Fruit fly (Drosophila melanogaster) whole organism, pupa: ENCODE measurements around the gene squ.
A peak's percentile ranks its signal among the peaks of the same experiment; 100 is the strongest.

Source experiments
- CG10348 ChIP-seq: fragments of 200-800 bp; sonication (Bioruptor generic); IDR thresholded peaks from 2 replicates; pipeline ENCODE4 v1.3.6; 2022; ENCODE audit warnings: missing biosample characterization, missing genetic modification characterization
- CG12605 ChIP-seq: fragments of 200-800 bp; sonication (Bioruptor generic); IDR thresholded peaks from 2 replicates; pipeline ENCODE4 v1.3.6; 2022; ENCODE audit warnings: missing biosample characterization, missing genetic modification characterization
- CG13204 ChIP-seq: fragments of 200-800 bp; sonication (Bioruptor generic); optimal IDR thresholded peaks from 2 replicates; lab custom pipeline; 2018; ENCODE audit warnings: missing biosample characterization, mild to moderate bottlenecking, missing genetic modification characterization, moderate library complexity
- CG14655 ChIP-seq: fragments of 200-800 bp; sonication (Bioruptor generic); optimal IDR thresholded peaks from 3 replicates; lab custom pipeline; 2017; ENCODE audit warnings: mild to moderate bottlenecking, missing biosample characterization, missing genetic modification reagents, missing genetic modification characterization
- CG15710 ChIP-seq: fragments of 200-800 bp; sonication (Bioruptor generic); optimal IDR thresholded peaks from 2 replicates; lab custom pipeline; 2018; ENCODE audit warnings: missing biosample characterization, mild to moderate bottlenecking, missing genetic modification characterization, moderate library complexity
- CG17806 ChIP-seq: fragments of 200-800 bp; sonication (Bioruptor generic); optimal IDR thresholded peaks from 2 replicates; lab custom pipeline; 2018; ENCODE audit warnings: missing biosample characterization, mild to moderate bottlenecking, missing genetic modification characterization, moderate library complexity
- CG32121 ChIP-seq: fragments of 200-800 bp; sonication (Bioruptor generic); IDR thresholded peaks from 2 replicates; pipeline ENCODE4 v1.3.6; 2022; ENCODE audit warnings: missing biosample characterization, missing genetic modification characterization
- CG34367 ChIP-seq: fragments of 200-800 bp; sonication (Bioruptor generic); optimal IDR thresholded peaks from 2 replicates; lab custom pipeline; 2018; ENCODE audit warnings: missing biosample characterization, mild to moderate bottlenecking, missing genetic modification characterization
- CG4496 ChIP-seq: fragments of 200-800 bp; sonication (Bioruptor generic); IDR thresholded peaks from 3 replicates; pipeline ENCODE4 v1.3.6; 2022; ENCODE audit warnings: missing biosample characterization, missing genetic modification characterization
- CG8159 ChIP-seq: fragments of 200-800 bp; sonication (Bioruptor generic); optimal IDR thresholded peaks from 3 replicates; lab custom pipeline; 2018; ENCODE audit warnings: missing biosample characterization, mild to moderate bottlenecking, missing genetic modification characterization, moderate library complexity
- CG8301 ChIP-seq: fragments of 200-800 bp; sonication (Bioruptor generic); optimal IDR thresholded peaks from 2 replicates; lab custom pipeline; 2018; ENCODE audit warnings: missing biosample characterization, mild to moderate bottlenecking, missing genetic modification characterization
- CG9948 ChIP-seq: fragments of 200-800 bp; sonication (Bioruptor generic); optimal IDR thresholded peaks from 2 replicates; lab custom pipeline; 2018; ENCODE audit warnings: missing biosample characterization, mild to moderate bottlenecking, missing genetic modification characterization, moderate library complexity
- D1 ChIP-seq: fragments of 200-800 bp; sonication (Bioruptor generic); optimal IDR thresholded peaks from 2 replicates; lab custom pipeline; 2018; ENCODE audit warnings: missing biosample characterization, mild to moderate bottlenecking, missing genetic modification characterization, moderate library complexity
- EcR ChIP-seq: fragments of 200-800 bp; sonication (Bioruptor generic); optimal IDR thresholded peaks from 3 replicates; lab custom pipeline; 2019; ENCODE audit warnings: missing biosample characterization, missing genetic modification characterization, mild to moderate bottlenecking, moderate library complexity, missing genetic modification reagents
- Ets98B ChIP-seq: fragments of 200-800 bp; sonication (Bioruptor generic); IDR thresholded peaks from 2 replicates; pipeline ENCODE4 v1.3.6; 2022; ENCODE audit warnings: missing biosample characterization, missing genetic modification characterization
- Pif1A ChIP-seq: fragments of 200-800 bp; sonication (Bioruptor generic); optimal IDR thresholded peaks from 3 replicates; lab custom pipeline; 2016; ENCODE audit warnings: missing biosample characterization, missing genetic modification characterization
- Pif1B ChIP-seq: fragments of 200-800 bp; sonication (Bioruptor generic); optimal IDR thresholded peaks from 3 replicates; lab custom pipeline; 2016; ENCODE audit warnings: missing biosample characterization, missing genetic modification characterization
- Snoo ChIP-seq: fragments of 200-800 bp; sonication (Bioruptor generic); optimal IDR thresholded peaks from 3 replicates; lab custom pipeline; 2017; ENCODE audit warnings: missing biosample characterization, mild to moderate bottlenecking, missing genetic modification characterization, inconsistent platforms
- fd96Ca ChIP-seq: fragments of 200-800 bp; sonication (Bioruptor generic); IDR thresholded peaks from 3 replicates; pipeline ENCODE4 v1.3.6; 2022; ENCODE audit warnings: missing biosample characterization, missing genetic modification characterization
- gl ChIP-seq: fragments of 200-800 bp; sonication (Bioruptor generic); optimal IDR thresholded peaks from 2 replicates; lab custom pipeline; 2018; ENCODE audit warnings: missing biosample characterization, mild to moderate bottlenecking, missing genetic modification characterization
- rn ChIP-seq: fragments of 200-800 bp; sonication (Bioruptor generic); IDR thresholded peaks from 2 replicates; pipeline ENCODE4 v1.3.6; 2022; ENCODE audit warnings: missing biosample characterization, missing genetic modification characterization

squ gene

DNA sequence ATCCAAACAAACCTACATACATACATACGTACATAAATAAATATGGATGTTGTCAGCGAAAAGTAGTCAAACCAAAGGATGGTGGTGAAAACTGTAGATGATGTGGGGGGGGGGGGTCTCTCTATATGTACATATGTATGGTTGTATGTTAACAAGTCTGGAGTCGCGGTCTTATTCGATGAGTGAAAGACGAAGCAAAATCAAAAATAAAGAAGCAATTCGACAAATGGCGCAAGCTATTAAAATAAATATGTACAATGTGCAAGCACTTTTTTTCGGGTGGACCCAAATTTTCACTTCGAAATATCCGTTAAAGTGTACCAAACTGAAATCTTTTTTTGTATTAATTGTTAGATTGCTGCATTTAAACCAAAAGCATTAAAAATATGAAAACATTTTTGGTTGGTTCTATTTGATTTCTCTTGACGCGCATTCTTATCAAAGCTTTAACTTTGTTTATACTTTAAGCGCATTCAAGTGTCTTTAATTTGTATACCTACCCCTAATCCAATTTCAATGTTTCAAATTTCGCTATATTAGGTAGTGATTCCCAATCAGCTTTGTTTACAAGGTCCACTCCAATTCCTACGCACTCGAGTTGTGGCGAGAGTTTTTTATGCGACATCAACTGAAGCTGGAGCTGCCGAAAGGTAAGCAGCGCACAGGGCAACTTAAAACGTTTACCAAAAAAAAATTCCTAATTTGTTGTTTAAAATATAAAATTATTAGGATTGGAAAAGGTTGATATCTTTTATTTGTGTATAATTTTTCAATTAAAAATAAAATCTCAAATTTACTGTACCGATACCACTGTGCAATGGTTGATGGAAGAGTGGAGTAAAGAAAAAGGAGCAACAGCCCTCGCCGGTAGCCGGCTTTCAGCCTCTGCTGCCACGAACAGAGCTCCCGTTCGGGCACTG is 4.4 kb downstream of the squ start, which contains the start of gene CG31807:
TSS of gene CG31807 (minus strand) at position 51 of the 920 bp plus-strand sequence.
- TF ChIP-seq D1, result peak; percentile 92
- TF ChIP-seq CG4496 (GFP tag; lab: Robert Waterston, UW), result peak; percentile 86; the same call in 2 of the 3 replicates
- TF ChIP-seq fd96Ca (GFP tag; lab: Robert Waterston, UW), result no peak; the same call in none of the 3 replicates
- TF ChIP-seq Pif1B (GFP tag; lab: Kevin White, UChicago), result peak; percentile 98
- TF ChIP-seq CG8159 (tag; lab: Kevin White, UChicago), result peak; percentile 100
- TF ChIP-seq CG34367 (tag; lab: Kevin White, UChicago), result peak; percentile 96
- TF ChIP-seq Snoo (tag; lab: Kevin White, UChicago), result peak; percentile 91
- TF ChIP-seq Pif1A (GFP tag; lab: Kevin White, UChicago), result peak; percentile 98
- peak; percentile 92 for TF ChIP-seq CG17806 (tag; lab: Kevin White, UChicago)
- peak; percentile 49 for TF ChIP-seq rn (GFP tag; lab: Robert Waterston, UW)
- TF ChIP-seq EcR (GFP tag; lab: Kevin White, UChicago), result no peak
- no peak for TF ChIP-seq CG10348
- TF ChIP-seq CG9948, result peak; percentile 97
- TF ChIP-seq CG14655 (GFP tag; lab: Kevin White, UChicago), result peak; percentile 96
- TF ChIP-seq CG15710 (tag; lab: Kevin White, UChicago), result peak; percentile 97
- peak; percentile 96 for TF ChIP-seq CG8301
- peak; percentile 87 for TF ChIP-seq CG12605 (GFP tag; lab: Robert Waterston, UW)
- TF ChIP-seq Ets98B (GFP tag; lab: Robert Waterston, UW), result peak; percentile 78; the same call in 1 of the 2 replicates
- TF ChIP-seq gl (tag; lab: Kevin White, UChicago), result peak; percentile 90
- TF ChIP-seq CG32121 (GFP tag; lab: Robert Waterston, UW), result peak; percentile 74
- TF ChIP-seq CG13204 (GFP tag; lab: Kevin White, UChicago), result peak; percentile 92

dm6 chr2L:16684908-16685611 is 5.2 kb downstream of the squ start:
- TF ChIP-seq Ets98B (GFP tag; lab: Robert Waterston, UW), result peak; percentile 30; the same call in 1 of the 2 replicates
- TF ChIP-seq CG17806 (tag; lab: Kevin White, UChicago), result peak; percentile 81
- TF ChIP-seq CG10348, result no peak
- TF ChIP-seq CG4496 (GFP tag; lab: Robert Waterston, UW), result peak; percentile 35; the same call in 1 of the 3 replicates
- TF ChIP-seq CG9948, result peak; percentile 89
- peak; percentile 6; the same call in 1 of the 2 replicates for TF ChIP-seq CG12605 (GFP tag; lab: Robert Waterston, UW)
- peak; percentile 76 for TF ChIP-seq CG34367 (tag; lab: Kevin White, UChicago)
- peak; percentile 84 for TF ChIP-seq CG8301
- TF ChIP-seq D1, result peak; percentile 79
- peak; percentile 83 for TF ChIP-seq CG8159 (tag; lab: Kevin White, UChicago)
- no peak; the same call in 1 of the 2 replicates for TF ChIP-seq CG32121 (GFP tag; lab: Robert Waterston, UW)
- TF ChIP-seq Snoo (tag; lab: Kevin White, UChicago), result peak; percentile 65
- TF ChIP-seq CG15710 (tag; lab: Kevin White, UChicago), result peak; percentile 86
- TF ChIP-seq fd96Ca (GFP tag; lab: Robert Waterston, UW), result peak; percentile 37; the same call in 1 of the 3 replicates
- TF ChIP-seq CG14655 (GFP tag; lab: Kevin White, UChicago), result peak; percentile 84
- TF ChIP-seq gl (tag; lab: Kevin White, UChicago), result no peak
- TF ChIP-seq EcR (GFP tag; lab: Kevin White, UChicago), result peak; percentile 93
- TF ChIP-seq CG13204 (GFP tag; lab: Kevin White, UChicago), result peak; percentile 61
- no peak for TF ChIP-seq rn (GFP tag; lab: Robert Waterston, UW)
- peak; percentile 35 for TF ChIP-seq Pif1B (GFP tag; lab: Kevin White, UChicago)
- TF ChIP-seq Pif1A (GFP tag; lab: Kevin White, UChicago), result no peak
- TF ChIP-seq, all 21 proteins: peak for 16

- TF ChIP-seq CG4496 (GFP tag; lab: Robert Waterston, UW) (no peak), CG17806 (tag; lab: Kevin White, UChicago) (no peak), CG10348 (no peak)
These were observed 5.7 kb downstream of the squ start for dm6 chr2L:16685612-16685912.

DNA sequence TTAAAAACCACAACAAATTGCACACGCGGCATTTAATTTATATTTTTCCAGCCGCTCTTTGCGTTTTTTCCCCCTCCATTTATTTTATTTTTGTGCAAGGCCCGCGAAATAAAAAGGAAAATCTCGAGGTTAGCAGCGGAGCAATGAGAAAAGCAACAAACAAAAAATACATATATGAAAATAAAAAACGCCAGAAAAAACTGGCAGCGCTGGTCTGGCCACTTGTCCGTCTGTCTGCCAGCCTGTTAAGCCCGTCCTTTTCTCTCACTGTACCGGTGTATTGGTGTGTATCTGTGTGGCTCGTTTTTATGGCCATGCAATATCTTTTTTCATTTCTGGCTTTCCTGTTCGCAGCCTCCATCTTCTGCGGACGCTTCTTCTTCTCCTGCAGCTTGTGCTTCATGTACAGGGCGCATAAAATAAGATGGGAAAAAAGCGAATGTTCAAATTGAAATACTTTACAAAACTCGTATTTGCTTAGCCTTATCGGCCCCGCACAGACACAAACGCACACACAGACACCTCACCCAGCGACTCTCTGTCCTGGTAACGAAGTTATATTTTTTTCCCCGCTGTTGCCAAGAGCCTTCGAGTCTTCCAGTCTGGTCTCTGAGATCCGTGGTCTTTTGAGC is 6.7 kb downstream of the squ start:
- TF ChIP-seq CG9948 (peak; percentile 32), EcR (GFP tag; lab: Kevin White, UChicago) (peak; percentile 71), CG13204 (GFP tag; lab: Kevin White, UChicago) (peak; percentile 80), fd96Ca (GFP tag; lab: Robert Waterston, UW) (peak; percentile 56; the same call in 2 of the 3 replicates), CG8159 (tag; lab: Kevin White, UChicago) (peak; percentile 65), CG8301 (peak; percentile 52), Snoo (tag; lab: Kevin White, UChicago) (peak; percentile 60), gl (tag; lab: Kevin White, UChicago) (peak; percentile 79), CG12605 (GFP tag; lab: Robert Waterston, UW) (peak; percentile 87), CG34367 (tag; lab: Kevin White, UChicago) (peak; percentile 68), CG17806 (tag; lab: Kevin White, UChicago) (peak; percentile 55), D1 (peak; percentile 69), CG32121 (GFP tag; lab: Robert Waterston, UW) (peak; percentile 35; the same call in 1 of the 2 replicates), Ets98B (GFP tag; lab: Robert Waterston, UW) (peak; percentile 70), Pif1B (GFP tag; lab: Kevin White, UChicago) (peak; percentile 57), rn (GFP tag; lab: Robert Waterston, UW) (peak; percentile 59; the same call in 1 of the 2 replicates), CG4496 (GFP tag; lab: Robert Waterston, UW) (peak; percentile 85), CG15710 (tag; lab: Kevin White, UChicago) (peak; percentile 58), CG10348 (no peak), CG14655 (GFP tag; lab: Kevin White, UChicago) (peak; percentile 63), Pif1A (GFP tag; lab: Kevin White, UChicago) (peak; percentile 64)
